Worm (Caenorhabditis elegans) whole organism, L2 larva: ENCODE measurements around the gene sra-2.

Source experiments
- F13H6.1 ChIP-seq: sonication (generic microtip); optimal IDR thresholded peaks from 2 replicates; lab custom pipeline; 2016; ENCODE audit warnings: missing genetic modification characterization, missing compliant biosample characterization
- ceh-16 ChIP-seq: fragments of 150-350 bp; optimal IDR thresholded peaks from 2 replicates; lab custom pipeline; 2014; ENCODE audit warnings: missing biosample characterization, missing genetic modification characterization
- lin-13 ChIP-seq: fragments of 150-350 bp; optimal IDR thresholded peaks from 2 replicates; lab custom pipeline; 2014; ENCODE audit warnings: missing biosample characterization, missing genetic modification reagents, missing genetic modification characterization
- mab-5 ChIP-seq: fragments of 150-350 bp; optimal IDR thresholded peaks from 2 replicates; lab custom pipeline; 2014; ENCODE audit warnings: missing biosample characterization, missing genetic modification characterization
- mdl-1 ChIP-seq, 2 experiments: fragments of 150-350 bp in 1 of 2; sonication (generic microtip) in 1 of 2; optimal IDR thresholded peaks; 2 replicates each; lab custom pipeline; 2017; ENCODE audit warnings: missing biosample characterization in 2 of 2, missing genetic modification characterization in 2 of 2
- nhr-237 ChIP-seq: fragments of 150-350 bp; optimal IDR thresholded peaks from 2 replicates; lab custom pipeline; 2014; ENCODE audit warnings: missing biosample characterization, missing genetic modification characterization
- nhr-77 ChIP-seq: fragments of 150-350 bp; optimal IDR thresholded peaks from 2 replicates; lab custom pipeline; 2014; ENCODE audit warnings: missing biosample characterization, missing genetic modification characterization
- unc-62 ChIP-seq: fragments of 150-350 bp; optimal IDR thresholded peaks from 2 replicates; lab custom pipeline; 2014; ENCODE audit warnings: missing biosample characterization, missing genetic modification reagents, missing genetic modification characterization

ce11 chrII:9491045-9491444 is 37.5 kb upstream of the sra-2 start:
- TF ChIP-seq ceh-16 (tag; lab: Kevin White, UChicago) (no peak), unc-62 (GFP tag; lab: Kevin White, UChicago) (no peak), mdl-1 (tag; optimal IDR thresholded peaks at IDR 0.05; lab: Kevin White, UChicago) (no peak), nhr-77 (tag; lab: Kevin White, UChicago) (no peak), lin-13 (GFP tag; lab: Kevin White, UChicago) (no peak), mab-5 (tag; lab: Kevin White, UChicago) (no peak), F13H6.1 (no peak), nhr-237 (tag; lab: Kevin White, UChicago) (no peak)
